Worm (Caenorhabditis elegans): ENCODE results near the gene ragc-1.

DNA sequence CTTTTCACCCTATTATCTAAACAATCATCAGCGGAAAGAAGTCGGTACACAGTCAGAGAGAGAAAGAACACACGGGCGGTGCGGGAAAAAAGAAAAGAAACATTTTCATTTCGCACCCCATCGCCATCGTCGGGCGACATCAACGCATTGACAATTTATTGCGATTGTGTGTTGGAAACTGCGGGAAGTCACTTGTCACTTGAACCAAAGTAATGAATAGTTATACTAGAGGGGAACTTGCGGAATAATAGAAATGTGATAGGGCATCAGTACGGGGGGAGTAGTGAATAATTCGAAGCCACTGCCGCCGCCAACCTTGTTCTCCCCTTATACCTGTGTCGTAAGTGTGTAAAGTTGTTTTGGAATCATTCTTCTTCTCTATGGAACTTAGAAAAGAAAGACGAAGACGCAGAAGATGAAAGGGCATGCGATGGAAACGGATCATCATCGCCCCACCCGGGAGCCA, 33.3 kb downstream of the ragc-1 start:
- no peak for TF ChIP-seq unc-62 (GFP tag; optimal IDR thresholded peaks at IDR 0.05)
- no peak for TF ChIP-seq pha-4 (tag; optimal IDR thresholded peaks at IDR 0.05)
- no peak for TF ChIP-seq nfya-2 (GFP tag; IDR thresholded peaks at IDR 0.05)
- TF ChIP-seq lsl-1 (GFP tag; optimal IDR thresholded peaks at IDR 0.05): no peak
- no peak for TF ChIP-seq hlh-26 (GFP tag; conservative IDR thresholded peaks at IDR 0.05)
- TF ChIP-seq T07F8.4 (tag; optimal IDR thresholded peaks at IDR 0.05): no peak
- TF ChIP-seq madf-3 (GFP tag; IDR thresholded peaks at IDR 0.05): no peak
- no peak for TF ChIP-seq snpc-3.4 (tag; optimal IDR thresholded peaks at IDR 0.05)
- no peak for TF ChIP-seq nhr-120 (GFP tag; IDR thresholded peaks at IDR 0.05)
- TF ChIP-seq Y53G8AR.9 (GFP tag; conservative IDR thresholded peaks at IDR 0.05): no peak
- TF ChIP-seq ama-1 (optimal IDR thresholded peaks at IDR 0.05): no peak
- TF ChIP-seq ama-1 (GFP tag; optimal IDR thresholded peaks at IDR 0.05): no peak
